Fruit fly (Drosophila melanogaster) whole organism, embryonic: ENCODE measurements around the gene CG17187.
A peak's percentile ranks its signal among the peaks of the same experiment; 100 is the strongest.

Source experiments
- Ada2b ChIP-seq: fragments of 200-800 bp; sonication (Bioruptor generic); IDR thresholded peaks from 2 replicates; pipeline ENCODE4 v1.3.6; 2022; ENCODE audit warnings: missing biosample characterization, missing genetic modification characterization
- Aef1 ChIP-seq: fragments of 200-800 bp; sonication (Bioruptor generic); IDR thresholded peaks from 3 replicates; pipeline ENCODE4 v1.3.6; 2022; ENCODE audit warnings: missing biosample characterization, missing genetic modification characterization
- Atf6 ChIP-seq: fragments of 200-800 bp; sonication (Bioruptor generic); IDR thresholded peaks from 2 replicates; pipeline ENCODE4 v1.3.6; 2022; ENCODE audit warnings: missing biosample characterization, missing genetic modification characterization
- CG10321 ChIP-seq: fragments of 200-800 bp; sonication (Bioruptor generic); IDR thresholded peaks from 2 replicates; pipeline ENCODE4 v1.3.6; 2022; ENCODE audit warnings: missing biosample characterization, missing genetic modification characterization
- CG10959 ChIP-seq: fragments of 200-800 bp; sonication (Bioruptor generic); IDR thresholded peaks from 2 replicates; pipeline ENCODE4 v1.3.6; 2022; ENCODE audit warnings: missing biosample characterization, missing genetic modification characterization
- CG12155 ChIP-seq: fragments of 200-800 bp; sonication (Bioruptor generic); optimal IDR thresholded peaks from 3 replicates; lab custom pipeline; 2016; ENCODE audit warnings: missing biosample characterization, missing genetic modification characterization
- CG12219 ChIP-seq: fragments of 200-800 bp; sonication (Bioruptor generic); optimal IDR thresholded peaks from 3 replicates; lab custom pipeline; 2018; ENCODE audit warnings: missing biosample characterization, mild to moderate bottlenecking, missing genetic modification characterization
- CG12391 ChIP-seq: fragments of 200-800 bp; sonication (Bioruptor generic); optimal IDR thresholded peaks from 3 replicates; lab custom pipeline; 2018; ENCODE audit warnings: missing biosample characterization, mild to moderate bottlenecking, missing genetic modification characterization, moderate library complexity
- CG14667 ChIP-seq: fragments of 200-800 bp; sonication (Bioruptor generic); IDR thresholded peaks from 2 replicates; pipeline ENCODE4 v1.3.6; 2022; ENCODE audit warnings: missing biosample characterization, missing genetic modification characterization
- CG14860 ChIP-seq: fragments of 200-800 bp; sonication (Bioruptor generic); IDR thresholded peaks from 3 replicates; pipeline ENCODE4 v1.3.6; 2022; ENCODE audit warnings: missing biosample characterization, missing genetic modification characterization; ENCODE audit not compliant: partially characterized antibody
- CG15514 ChIP-seq: fragments of 200-800 bp; sonication (Bioruptor generic); optimal IDR thresholded peaks from 3 replicates; lab custom pipeline; 2017; ENCODE audit warnings: missing biosample characterization, missing genetic modification characterization, mild to moderate bottlenecking, moderate library complexity, missing genetic modification reagents
- CG2678 ChIP-seq: fragments of 200-800 bp; sonication (Bioruptor generic); optimal IDR thresholded peaks from 3 replicates; lab custom pipeline; 2019; ENCODE audit warnings: missing biosample characterization, mild to moderate bottlenecking, missing genetic modification characterization, moderate library complexity
- CG4404 ChIP-seq: fragments of 200-800 bp; sonication (Bioruptor generic); IDR thresholded peaks from 2 replicates; pipeline ENCODE4 v1.3.6; 2022; ENCODE audit warnings: missing biosample characterization, missing genetic modification characterization
- CG4424 ChIP-seq: fragments of 200-800 bp; sonication (Bioruptor generic); optimal IDR thresholded peaks from 3 replicates; lab custom pipeline; 2016; ENCODE audit warnings: missing biosample characterization, missing genetic modification characterization
- CG7786 ChIP-seq: fragments of 200-800 bp; sonication (Bioruptor generic); optimal IDR thresholded peaks from 2 replicates; lab custom pipeline; 2016; ENCODE audit warnings: missing biosample characterization, missing genetic modification characterization
- CG8765 ChIP-seq: fragments of 200-800 bp; sonication (Bioruptor generic); IDR thresholded peaks from 2 replicates; pipeline ENCODE4 v1.3.6; 2022; ENCODE audit warnings: missing biosample characterization, missing genetic modification characterization
- CG9215 ChIP-seq: fragments of 200-800 bp; sonication (Bioruptor generic); IDR thresholded peaks from 2 replicates; pipeline ENCODE4 v1.3.6; 2022; ENCODE audit warnings: missing biosample characterization, missing genetic modification characterization
- Deaf1 ChIP-seq: fragments of 200-800 bp; optimal IDR thresholded peaks from 3 replicates; lab custom pipeline; 2019; ENCODE audit warnings: missing biosample characterization, mild to moderate bottlenecking, missing genetic modification characterization, moderate library complexity
- Fer2 ChIP-seq: fragments of 200-800 bp; sonication (Bioruptor generic); optimal IDR thresholded peaks from 2 replicates; lab custom pipeline; 2018; ENCODE audit warnings: missing biosample characterization, mild to moderate bottlenecking, missing genetic modification characterization, moderate library complexity
- HLH4C ChIP-seq: fragments of 200-800 bp; sonication (Bioruptor generic); IDR thresholded peaks from 3 replicates; pipeline ENCODE4 v1.3.6; 2022; ENCODE audit warnings: missing biosample characterization, missing genetic modification characterization; ENCODE audit not compliant: partially characterized antibody
- Oli ChIP-seq: fragments of 200-800 bp; sonication (Bioruptor generic); optimal IDR thresholded peaks from 2 replicates; lab custom pipeline; 2018; ENCODE audit warnings: missing biosample characterization, mild to moderate bottlenecking, missing genetic modification characterization, moderate library complexity
- Ravus ChIP-seq: fragments of 200-800 bp; sonication (Bioruptor generic); IDR thresholded peaks from 2 replicates; pipeline ENCODE4 v1.3.6; 2022; ENCODE audit warnings: missing biosample characterization, missing genetic modification characterization
- Sox100B ChIP-seq: fragments of 200-800 bp; sonication (Bioruptor generic); optimal IDR thresholded peaks from 3 replicates; lab custom pipeline; 2018; ENCODE audit warnings: missing biosample characterization, mild to moderate bottlenecking, missing genetic modification characterization
- Sry-β ChIP-seq: fragments of 200-800 bp; sonication (Bioruptor generic); optimal IDR thresholded peaks from 2 replicates; lab custom pipeline; 2018; ENCODE audit warnings: missing biosample characterization, mild to moderate bottlenecking, missing genetic modification characterization, moderate library complexity
- YL-1 ChIP-seq: fragments of 200-800 bp; sonication (Bioruptor generic); optimal IDR thresholded peaks from 3 replicates; lab custom pipeline; 2017; ENCODE audit warnings: missing biosample characterization, mild to moderate bottlenecking, missing genetic modification characterization
- ap ChIP-seq: fragments of 200-800 bp; sonication (Bioruptor generic); IDR thresholded peaks from 2 replicates; pipeline ENCODE4 v1.3.6; 2022; ENCODE audit warnings: missing biosample characterization, missing genetic modification characterization
- ara ChIP-seq: fragments of 200-800 bp; sonication (Bioruptor generic); IDR thresholded peaks from 2 replicates; pipeline ENCODE4 v1.3.6; 2022; ENCODE audit warnings: missing biosample characterization, missing genetic modification characterization
- az2 ChIP-seq: fragments of 200-800 bp; sonication (Bioruptor generic); optimal IDR thresholded peaks from 3 replicates; lab custom pipeline; 2016; ENCODE audit warnings: missing biosample characterization, missing genetic modification characterization
- bab2 ChIP-seq: fragments of 200-800 bp; sonication (Bioruptor generic); optimal IDR thresholded peaks from 2 replicates; lab custom pipeline; 2016; ENCODE audit warnings: missing biosample characterization, missing genetic modification characterization
- dpn ChIP-seq, 2 experiments: fragments of 200-800 bp; sonication (Bioruptor generic); optimal IDR thresholded peaks; 3 replicates each; lab custom pipeline; 2016; ENCODE audit warnings: missing biosample characterization in 2 of 2, missing genetic modification characterization in 2 of 2
- fd3F ChIP-seq: fragments of 200-800 bp; sonication (Bioruptor generic); optimal IDR thresholded peaks from 2 replicates; lab custom pipeline; 2018; ENCODE audit warnings: missing biosample characterization, mild to moderate bottlenecking, missing genetic modification characterization, moderate library complexity
- fu2 ChIP-seq: fragments of 200-800 bp; sonication (Bioruptor generic); optimal IDR thresholded peaks from 2 replicates; lab custom pipeline; 2016; ENCODE audit warnings: missing biosample characterization, missing genetic modification characterization
- h ChIP-seq: fragments of >200 bp; optimal IDR thresholded peaks from 2 replicates; lab custom pipeline; 2017
- her ChIP-seq: fragments of 200-800 bp; sonication (Bioruptor generic); optimal IDR thresholded peaks from 2 replicates; lab custom pipeline; 2016; ENCODE audit warnings: missing biosample characterization, missing genetic modification characterization
- inv ChIP-seq: fragments of 200-800 bp; sonication (Bioruptor generic); IDR thresholded peaks from 2 replicates; pipeline ENCODE4 v1.3.6; 2022; ENCODE audit warnings: missing biosample characterization, missing genetic modification characterization; ENCODE audit not compliant: partially characterized antibody
- jing ChIP-seq: fragments of 200-800 bp; sonication (Bioruptor generic); optimal IDR thresholded peaks from 2 replicates; lab custom pipeline; 2018; ENCODE audit warnings: missing biosample characterization, mild to moderate bottlenecking, missing genetic modification characterization
- kah ChIP-seq: fragments of 200-800 bp; sonication (Bioruptor generic); optimal IDR thresholded peaks from 2 replicates; lab custom pipeline; 2018; ENCODE audit warnings: missing biosample characterization, mild to moderate bottlenecking, missing genetic modification characterization
- mld ChIP-seq: fragments of 200-800 bp; sonication (Bioruptor generic); IDR thresholded peaks from 3 replicates; pipeline ENCODE4 v1.3.6; 2022; ENCODE audit warnings: missing biosample characterization, missing genetic modification characterization; ENCODE audit not compliant: partially characterized antibody
- nerfin-2 ChIP-seq: fragments of 200-800 bp; sonication (Bioruptor generic); IDR thresholded peaks from 2 replicates; pipeline ENCODE4 v1.3.6; 2022; ENCODE audit warnings: missing biosample characterization, missing genetic modification characterization; ENCODE audit not compliant: partially characterized antibody
- odd ChIP-seq: fragments of 200-800 bp; sonication (Bioruptor generic); optimal IDR thresholded peaks from 2 replicates; lab custom pipeline; 2017; ENCODE audit warnings: missing biosample characterization, mild to moderate bottlenecking, missing genetic modification characterization
- onecut ChIP-seq: fragments of 200-800 bp; sonication (Bioruptor generic); IDR thresholded peaks from 2 replicates; pipeline ENCODE4 v1.3.6; 2022; ENCODE audit warnings: missing biosample characterization, missing genetic modification characterization
- org-1 ChIP-seq: fragments of 200-800 bp; sonication (Bioruptor generic); optimal IDR thresholded peaks from 2 replicates; lab custom pipeline; 2017; ENCODE audit warnings: missing biosample characterization, missing genetic modification characterization
- pho ChIP-seq: fragments of 200-800 bp; sonication (Bioruptor generic); optimal IDR thresholded peaks from 2 replicates; lab custom pipeline; 2016; ENCODE audit warnings: missing biosample characterization, missing genetic modification characterization
- phol ChIP-seq: fragments of 200-800 bp; sonication (Bioruptor generic); optimal IDR thresholded peaks from 3 replicates; lab custom pipeline; 2018; ENCODE audit warnings: missing biosample characterization, mild to moderate bottlenecking, missing genetic modification characterization, moderate library complexity
- psq ChIP-seq: fragments of 200-800 bp; sonication (Bioruptor generic); optimal IDR thresholded peaks from 2 replicates; lab custom pipeline; 2017; ENCODE audit warnings: missing biosample characterization, missing genetic modification characterization
- repo ChIP-seq: fragments of 200-800 bp; sonication (Bioruptor generic); optimal IDR thresholded peaks from 2 replicates; lab custom pipeline; 2016; ENCODE audit warnings: missing biosample characterization, missing genetic modification characterization
- schlank ChIP-seq: fragments of 200-800 bp; sonication (Bioruptor generic); optimal IDR thresholded peaks from 2 replicates; lab custom pipeline; 2018; ENCODE audit warnings: missing biosample characterization, mild to moderate bottlenecking, missing genetic modification characterization
- seq ChIP-seq: fragments of 200-800 bp; sonication (Bioruptor generic); IDR thresholded peaks from 2 replicates; pipeline ENCODE4 v1.3.6; 2022; ENCODE audit warnings: missing biosample characterization, missing genetic modification characterization
- sima ChIP-seq: fragments of 200-800 bp; sonication (Bioruptor generic); optimal IDR thresholded peaks from 2 replicates; lab custom pipeline; 2016; ENCODE audit warnings: missing biosample characterization, missing genetic modification characterization
- sqz ChIP-seq: fragments of 200-800 bp; sonication (Bioruptor generic); optimal IDR thresholded peaks from 3 replicates; lab custom pipeline; 2018; ENCODE audit warnings: missing biosample characterization, mild to moderate bottlenecking, missing genetic modification characterization
- stc ChIP-seq: fragments of 200-800 bp; sonication (Bioruptor generic); IDR thresholded peaks from 2 replicates; pipeline ENCODE4 v1.3.6; 2022; ENCODE audit warnings: missing biosample characterization, missing genetic modification characterization
- tap ChIP-seq: fragments of 200-800 bp; optimal IDR thresholded peaks from 3 replicates; lab custom pipeline; 2019; ENCODE audit warnings: missing biosample characterization, mild to moderate bottlenecking, missing genetic modification characterization, moderate library complexity

The CG17187 gene

DNA sequence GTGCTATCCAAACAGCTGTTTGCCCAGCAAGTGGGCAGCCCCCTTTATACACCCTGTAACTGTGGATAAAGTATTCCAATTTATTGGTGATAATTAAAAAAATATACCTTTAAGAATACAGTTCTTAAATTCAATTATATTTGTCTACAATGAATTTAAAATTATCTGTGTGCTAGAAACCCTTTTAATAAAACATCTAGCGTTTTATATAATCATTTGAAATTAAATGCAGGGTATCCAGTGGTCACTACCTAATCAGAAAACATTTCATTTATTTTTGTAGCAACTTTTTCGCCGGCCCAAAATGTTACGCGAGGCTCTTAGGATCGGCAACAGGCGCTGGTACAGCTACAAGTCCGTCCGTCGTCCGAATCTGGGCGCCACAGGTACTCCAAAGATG lies 5.2 kb downstream of the CG17187 start, which contains the start of gene CG17726 (continued):
- TF ChIP-seq CG14667: peak; percentile 96
- peak; percentile 88 for TF ChIP-seq psq (GFP tag; lab: Kevin White, UChicago)
- peak; percentile 39 for TF ChIP-seq Sry-β (GFP tag; lab: Kevin White, UChicago)
- peak; percentile 82 for TF ChIP-seq fu2
- TF ChIP-seq CG8765 (GFP tag; lab: Robert Waterston, UW): peak; percentile 97
- peak; percentile 95 for TF ChIP-seq YL-1 (GFP tag; lab: Kevin White, UChicago)
- TF ChIP-seq nerfin-2 (GFP tag; lab: Robert Waterston, UW): no peak
- peak; percentile 98 for TF ChIP-seq CG2678 (tag; lab: Kevin White, UChicago)
- peak; percentile 95 for TF ChIP-seq onecut (GFP tag; lab: Robert Waterston, UW)
- peak; percentile 88 for TF ChIP-seq schlank (tag; lab: Kevin White, UChicago)
- TF ChIP-seq Atf6 (GFP tag; lab: Robert Waterston, UW): peak; percentile 99
- TF ChIP-seq h (lab: Kevin White, UChicago): no peak
- TF ChIP-seq az2 (GFP tag; lab: Kevin White, UChicago): peak; percentile 98
- TF ChIP-seq CG4404 (GFP tag; lab: Robert Waterston, UW): peak; percentile 95
- no peak for TF ChIP-seq Sox100B (GFP tag; lab: Kevin White, UChicago)
- TF ChIP-seq her (GFP tag; lab: Kevin White, UChicago): peak; percentile 70
- peak; percentile 97 for TF ChIP-seq Aef1 (GFP tag; lab: Robert Waterston, UW)
- peak; percentile 98 for TF ChIP-seq ara (GFP tag; lab: Robert Waterston, UW)
- peak; percentile 92 for TF ChIP-seq jing (GFP tag; lab: Kevin White, UChicago)
- TF ChIP-seq CG10321 (GFP tag; lab: Robert Waterston, UW): peak; percentile 86
- TF ChIP-seq Oli: peak; percentile 97
- TF ChIP-seq CG7786 (GFP tag; lab: Kevin White, UChicago): peak; percentile 87
- peak; percentile 99 for TF ChIP-seq CG12391 (tag; lab: Kevin White, UChicago)
- peak; percentile 97 for TF ChIP-seq seq
- peak; percentile 87 for TF ChIP-seq pho (GFP tag; lab: Kevin White, UChicago)
- TF ChIP-seq CG9215 (GFP tag; lab: Robert Waterston, UW): peak; percentile 90
- peak; percentile 91 to 97 for TF ChIP-seq dpn (GFP tag; optimal IDR thresholded peaks at IDR 0.05; lab: Kevin White, UChicago)
- peak; percentile 98 for TF ChIP-seq tap (tag; lab: Kevin White, UChicago)
- TF ChIP-seq bab2 (GFP tag; lab: Kevin White, UChicago): peak; percentile 93
- no peak for TF ChIP-seq mld (GFP tag; lab: Robert Waterston, UW)
- peak; percentile 99 for TF ChIP-seq stc (GFP tag; lab: Robert Waterston, UW)
- TF ChIP-seq ap (GFP tag; lab: Robert Waterston, UW): peak; percentile 99
- peak; percentile 86 for TF ChIP-seq CG15514 (GFP tag; lab: Kevin White, UChicago)
- TF ChIP-seq sima (GFP tag; lab: Kevin White, UChicago): peak; percentile 66
- TF ChIP-seq kah: peak; percentile 85
- peak; percentile 95 for TF ChIP-seq Ravus (GFP tag; lab: Robert Waterston, UW)
- peak; percentile 95 for TF ChIP-seq CG12155 (GFP tag; lab: Kevin White, UChicago)
- peak; percentile 98 for TF ChIP-seq Ada2b (GFP tag; lab: Robert Waterston, UW)
- TF ChIP-seq Deaf1: peak; percentile 85
- TF ChIP-seq org-1 (GFP tag; lab: Kevin White, UChicago): peak; percentile 93
- TF ChIP-seq CG12219: peak; percentile 95
- TF ChIP-seq repo (GFP tag; lab: Kevin White, UChicago): peak; percentile 76
- peak; percentile 96 for TF ChIP-seq phol (tag; lab: Kevin White, UChicago)
- peak; percentile 96 for TF ChIP-seq CG10959 (GFP tag; lab: Robert Waterston, UW)
- peak; percentile 97 for TF ChIP-seq CG4424 (GFP tag; lab: Kevin White, UChicago)
- TF ChIP-seq CG14860: no peak
- no peak for TF ChIP-seq HLH4C
- peak; percentile 97 for TF ChIP-seq fd3F (GFP tag; lab: Kevin White, UChicago)
- TF ChIP-seq Fer2 (tag; lab: Kevin White, UChicago): peak; percentile 94
- peak; percentile 94 for TF ChIP-seq odd (GFP tag; lab: Kevin White, UChicago)
- no peak for TF ChIP-seq inv
- peak; percentile 93 for TF ChIP-seq sqz (GFP tag; lab: Kevin White, UChicago)
